Fruit fly (Drosophila melanogaster) whole organism, adult: ENCODE data around the gene CG46281.

Source experiments
- CG11617 ChIP-seq: fragments of 200-800 bp; sonication (Bioruptor generic); optimal IDR thresholded peaks from 2 replicates; lab custom pipeline; 2017; ENCODE audit warnings: mild to moderate bottlenecking, missing biosample characterization, missing genetic modification reagents, missing genetic modification characterization
- CG12768 ChIP-seq: fragments of 200-800 bp; sonication (Bioruptor generic); optimal IDR thresholded peaks from 2 replicates; lab custom pipeline; 2017; ENCODE audit warnings: missing biosample characterization, missing genetic modification characterization, mild to moderate bottlenecking, moderate library complexity, missing genetic modification reagents
- CG14711 ChIP-seq: fragments of 200-800 bp; sonication (Bioruptor generic); optimal IDR thresholded peaks from 2 replicates; lab custom pipeline; 2018; ENCODE audit warnings: missing biosample characterization, mild to moderate bottlenecking, missing genetic modification characterization, moderate library complexity
- CG1620 ChIP-seq: fragments of 200-800 bp; sonication (Bioruptor generic); optimal IDR thresholded peaks from 2 replicates; lab custom pipeline; 2016; ENCODE audit warnings: missing biosample characterization, missing genetic modification characterization
- CG33017 ChIP-seq: fragments of 200-800 bp; sonication (Bioruptor generic); optimal IDR thresholded peaks from 2 replicates; lab custom pipeline; 2018; ENCODE audit warnings: missing biosample characterization, mild to moderate bottlenecking, missing genetic modification characterization, moderate library complexity
- CG5204 ChIP-seq: fragments of 200-800 bp; sonication (Bioruptor generic); optimal IDR thresholded peaks from 2 replicates; lab custom pipeline; 2016; ENCODE audit warnings: missing biosample characterization, missing genetic modification characterization
- CG7045 ChIP-seq: fragments of 200-800 bp; sonication (Bioruptor generic); optimal IDR thresholded peaks from 2 replicates; lab custom pipeline; 2017; ENCODE audit warnings: missing biosample characterization, mild to moderate bottlenecking, missing genetic modification characterization
- CG7101 ChIP-seq: fragments of 200-800 bp; sonication (Bioruptor generic); optimal IDR thresholded peaks from 2 replicates; lab custom pipeline; 2018; ENCODE audit warnings: missing biosample characterization, mild to moderate bottlenecking, missing genetic modification characterization, moderate library complexity
- Clk ChIP-seq: fragments of 200-800 bp; sonication (Bioruptor generic); optimal IDR thresholded peaks from 2 replicates; lab custom pipeline; 2017; ENCODE audit warnings: missing biosample characterization, missing genetic modification characterization
- Crg-1 ChIP-seq: fragments of 200-800 bp; sonication (Bioruptor generic); optimal IDR thresholded peaks from 2 replicates; lab custom pipeline; 2016; ENCODE audit warnings: missing biosample characterization, missing genetic modification characterization
- Hr96 ChIP-seq: fragments of 200-800 bp; sonication (Bioruptor generic); optimal IDR thresholded peaks from 2 replicates; lab custom pipeline; 2016; ENCODE audit warnings: missing biosample characterization, missing genetic modification characterization
- Mnt ChIP-seq: fragments of 200-800 bp; sonication (Bioruptor generic); optimal IDR thresholded peaks from 2 replicates; lab custom pipeline; 2016; ENCODE audit warnings: missing biosample characterization, mild to moderate bottlenecking, missing genetic modification characterization
- bab1 ChIP-seq: fragments of 200-800 bp; sonication (Bioruptor generic); optimal IDR thresholded peaks from 3 replicates; lab custom pipeline; 2019; ENCODE audit warnings: missing biosample characterization, mild to moderate bottlenecking, missing genetic modification characterization, moderate library complexity
- cic ChIP-seq: fragments of 200-800 bp; sonication (Bioruptor generic); optimal IDR thresholded peaks from 2 replicates; lab custom pipeline; 2017; ENCODE audit warnings: missing biosample characterization, mild to moderate bottlenecking, missing genetic modification characterization, moderate library complexity
- cnc ChIP-seq, 2 experiments: fragments of >200 bp; optimal IDR thresholded peaks; 2 replicates each; lab custom pipeline; 2017
- kay ChIP-seq: fragments of 200-800 bp; sonication (Bioruptor generic); peaks from one replicate; lab custom pipeline; 2016; ENCODE audit warnings: missing biosample characterization, missing genetic modification characterization, borderline replicate concordance
- ovo ChIP-seq: fragments of 200-800 bp; sonication (Bioruptor generic); optimal IDR thresholded peaks from 2 replicates; lab custom pipeline; 2016; ENCODE audit warnings: missing biosample characterization, missing genetic modification characterization
- pad ChIP-seq: fragments of 200-800 bp; sonication (Bioruptor generic); optimal IDR thresholded peaks from 3 replicates; lab custom pipeline; 2017; ENCODE audit warnings: missing biosample characterization, missing genetic modification characterization, mild to moderate bottlenecking, moderate library complexity, missing genetic modification reagents
- tj ChIP-seq: fragments of 200-800 bp; sonication (Bioruptor generic); optimal IDR thresholded peaks from 3 replicates; lab custom pipeline; 2017; ENCODE audit warnings: missing biosample characterization, mild to moderate bottlenecking, missing genetic modification characterization, moderate library complexity
- toe ChIP-seq: fragments of 200-800 bp; sonication (Bioruptor generic); optimal IDR thresholded peaks from 2 replicates; lab custom pipeline; 2016; ENCODE audit warnings: missing biosample characterization, missing genetic modification characterization

CG46281 gene

DNA sequence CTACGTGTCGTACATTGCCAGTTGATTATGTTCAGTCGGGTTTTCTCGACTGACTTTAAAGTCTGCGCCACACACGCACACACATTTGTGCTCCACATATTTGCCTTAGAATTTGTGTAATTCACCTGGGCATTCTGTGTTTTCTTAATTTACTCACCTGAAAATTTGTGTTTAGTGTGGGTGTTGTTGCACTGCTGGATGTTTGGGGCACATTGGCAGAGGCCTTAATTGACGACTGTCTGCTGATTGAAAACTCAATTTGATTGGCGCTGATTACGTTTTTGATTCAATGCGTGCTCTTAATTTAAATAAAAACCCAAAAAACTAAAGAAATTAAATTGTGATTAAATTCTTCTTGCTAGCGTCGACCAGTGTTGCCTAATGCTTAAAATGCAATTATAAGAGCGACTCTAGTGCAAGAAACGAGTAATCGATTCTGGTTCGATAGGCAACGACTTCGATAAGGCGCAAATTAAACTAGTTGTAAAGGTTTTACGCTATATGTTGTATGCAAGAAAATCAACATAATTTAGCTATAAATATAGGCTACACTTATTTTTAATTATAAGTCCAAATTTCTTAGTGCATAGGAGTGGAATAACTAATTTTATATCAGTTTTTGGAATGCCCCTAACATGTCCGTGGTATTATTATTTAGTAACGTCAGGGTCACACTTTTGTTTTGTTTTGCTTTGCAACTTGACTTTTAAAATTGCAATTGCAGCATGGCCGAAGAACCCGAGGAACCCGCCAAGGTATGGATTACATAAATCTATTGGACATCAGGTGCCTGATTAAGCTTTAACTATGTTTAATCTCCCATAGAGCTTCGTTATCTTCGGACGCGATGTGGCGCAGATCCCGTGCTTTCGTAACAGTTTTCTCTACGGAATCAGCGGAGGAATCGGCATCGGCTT lies at the start of gene CG46281, which contains the start of gene CG46280:
TSS of gene CG46281 (minus strand) at position 51 of the 917 bp plus-strand sequence.
TSS of gene CG46280 (minus strand) at position 403 of the 917 bp plus-strand sequence.
- TF ChIP-seq ovo (no peak), Mnt (peak; percentile 58), bab1 (GFP tag; lab: Kevin White, UChicago) (peak; percentile 44), CG12768 (GFP tag; lab: Kevin White, UChicago) (peak; percentile 31), kay (GFP tag; lab: Kevin White, UChicago) (peak; percentile 85), Crg-1 (GFP tag; lab: Kevin White, UChicago) (peak; percentile 32), Clk (GFP tag; lab: Kevin White, UChicago) (no peak), CG33017 (no peak), CG14711 (peak; percentile 59), tj (GFP tag; lab: Kevin White, UChicago) (peak; percentile 23), CG7101 (tag; lab: Kevin White, UChicago) (peak; percentile 42), CG7045 (GFP tag; lab: Kevin White, UChicago) (peak; percentile 1), CG5204 (GFP tag; lab: Kevin White, UChicago) (no peak), cnc (optimal IDR thresholded peaks at IDR 0.05; lab: Kevin White, UChicago) (no peak), cic (GFP tag; lab: Kevin White, UChicago) (peak; percentile 8), CG11617 (GFP tag; lab: Kevin White, UChicago) (peak; percentile 46), toe (no peak), pad (peak; percentile 33), Hr96 (GFP tag; lab: Kevin White, UChicago) (no peak), CG1620 (peak; percentile 49)

DNA sequence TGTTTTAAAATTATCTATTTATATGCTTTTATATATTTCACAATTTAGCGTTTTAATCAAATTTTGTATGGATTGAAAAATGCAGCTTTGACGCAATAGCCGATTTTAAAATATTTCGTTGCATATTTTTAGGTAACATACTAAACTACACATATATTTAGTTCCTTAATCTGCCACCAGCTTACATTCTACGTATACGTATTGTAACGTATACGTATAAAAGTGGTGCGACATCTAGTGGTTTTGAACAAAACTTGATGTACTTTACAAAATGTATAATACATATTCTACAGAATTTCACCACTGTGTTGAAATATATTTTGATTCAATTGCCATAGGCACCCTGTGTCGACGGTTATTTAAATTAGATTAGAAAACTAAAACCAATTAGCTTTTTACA lies 48.2 kb upstream of the CG46281 start:
- no peak for TF ChIP-seq CG14711
- no peak for TF ChIP-seq CG7045 (GFP tag; lab: Kevin White, UChicago)
- no peak for TF ChIP-seq cic (GFP tag; lab: Kevin White, UChicago)
- no peak for TF ChIP-seq cnc (optimal IDR thresholded peaks at IDR 0.05; lab: Kevin White, UChicago)
- TF ChIP-seq Hr96 (GFP tag; lab: Kevin White, UChicago) = no peak
- TF ChIP-seq CG33017 = no peak
- no peak for TF ChIP-seq Clk (GFP tag; lab: Kevin White, UChicago)
- no peak for TF ChIP-seq Crg-1 (GFP tag; lab: Kevin White, UChicago)
- no peak for TF ChIP-seq tj (GFP tag; lab: Kevin White, UChicago)
- no peak for TF ChIP-seq kay (GFP tag; lab: Kevin White, UChicago)
- TF ChIP-seq CG7101 (tag; lab: Kevin White, UChicago) = no peak
- TF ChIP-seq CG12768 (GFP tag; lab: Kevin White, UChicago) = no peak
- peak; percentile 13 for TF ChIP-seq pad
- TF ChIP-seq CG1620 = peak; percentile 49
- no peak for TF ChIP-seq CG11617 (GFP tag; lab: Kevin White, UChicago)
- no peak for TF ChIP-seq Mnt
- TF ChIP-seq toe = no peak
- TF ChIP-seq ovo = no peak
- TF ChIP-seq CG5204 (GFP tag; lab: Kevin White, UChicago) = no peak
- peak; percentile 77 for TF ChIP-seq bab1 (GFP tag; lab: Kevin White, UChicago)

DNA sequence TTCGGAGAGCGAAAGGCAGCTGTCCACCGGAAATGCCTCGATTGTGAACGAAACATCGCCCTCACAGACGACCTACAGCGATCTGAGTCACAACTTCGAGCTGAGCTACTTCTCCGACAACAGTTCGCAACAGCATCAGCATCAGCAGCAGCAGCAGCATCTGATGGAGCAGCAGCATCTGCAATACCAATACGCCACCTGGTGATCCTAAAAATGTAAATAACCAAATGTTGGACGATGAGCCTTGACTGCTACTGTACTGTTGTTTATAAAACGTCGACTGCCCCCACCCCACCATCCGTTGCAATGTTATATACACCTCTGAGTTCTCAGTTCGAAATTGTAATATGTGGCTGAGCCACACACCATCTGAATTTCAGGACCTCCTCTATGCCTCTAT lies 47.2 kb upstream of the CG46281 start:
- TF ChIP-seq CG5204 (GFP tag; lab: Kevin White, UChicago) (no peak), CG33017 (no peak), Mnt (no peak), toe (no peak), ovo (no peak), cnc (optimal IDR thresholded peaks at IDR 0.05; lab: Kevin White, UChicago) (no peak), CG7101 (tag; lab: Kevin White, UChicago) (no peak), CG14711 (no peak), kay (GFP tag; lab: Kevin White, UChicago) (no peak), cic (GFP tag; lab: Kevin White, UChicago) (no peak), bab1 (GFP tag; lab: Kevin White, UChicago) (no peak), Crg-1 (GFP tag; lab: Kevin White, UChicago) (no peak)

DNA sequence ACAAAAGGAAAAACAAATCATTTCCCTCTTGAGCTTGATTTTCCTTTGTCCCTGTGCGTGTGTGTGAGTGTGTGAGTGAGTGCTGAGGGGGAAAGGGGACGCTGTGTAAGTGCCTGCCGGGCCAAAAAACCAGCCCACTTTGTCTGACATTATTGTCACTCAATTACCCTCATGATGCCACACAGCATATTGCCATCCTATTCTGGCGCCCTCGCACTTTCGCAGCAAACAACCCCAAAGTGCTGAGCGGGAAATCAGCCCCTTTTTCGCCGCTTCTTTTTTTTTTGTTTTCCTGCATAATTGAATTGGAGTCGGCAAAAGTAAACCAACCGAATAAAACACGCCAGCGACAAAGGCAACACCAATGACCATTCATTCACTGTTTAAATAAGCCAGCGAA lies 45.6 kb upstream of the CG46281 start:
- TF ChIP-seq Clk (GFP tag; lab: Kevin White, UChicago) = no peak
- no peak for TF ChIP-seq CG5204 (GFP tag; lab: Kevin White, UChicago)
- no peak for TF ChIP-seq tj (GFP tag; lab: Kevin White, UChicago)
- no peak for TF ChIP-seq CG14711
- no peak for TF ChIP-seq Hr96 (GFP tag; lab: Kevin White, UChicago)
- TF ChIP-seq pad = no peak
- TF ChIP-seq cic (GFP tag; lab: Kevin White, UChicago) = no peak
- TF ChIP-seq CG7101 (tag; lab: Kevin White, UChicago) = no peak
- TF ChIP-seq bab1 (GFP tag; lab: Kevin White, UChicago) = no peak
- TF ChIP-seq toe = no peak
- no peak for TF ChIP-seq CG11617 (GFP tag; lab: Kevin White, UChicago)
- TF ChIP-seq CG1620 = no peak
- no peak for TF ChIP-seq CG7045 (GFP tag; lab: Kevin White, UChicago)
- TF ChIP-seq CG12768 (GFP tag; lab: Kevin White, UChicago) = no peak
- no peak for TF ChIP-seq Crg-1 (GFP tag; lab: Kevin White, UChicago)
- TF ChIP-seq ovo = no peak
- TF ChIP-seq Mnt = no peak
- no peak for TF ChIP-seq CG33017
- TF ChIP-seq cnc (optimal IDR thresholded peaks at IDR 0.05; lab: Kevin White, UChicago) = no peak

DNA sequence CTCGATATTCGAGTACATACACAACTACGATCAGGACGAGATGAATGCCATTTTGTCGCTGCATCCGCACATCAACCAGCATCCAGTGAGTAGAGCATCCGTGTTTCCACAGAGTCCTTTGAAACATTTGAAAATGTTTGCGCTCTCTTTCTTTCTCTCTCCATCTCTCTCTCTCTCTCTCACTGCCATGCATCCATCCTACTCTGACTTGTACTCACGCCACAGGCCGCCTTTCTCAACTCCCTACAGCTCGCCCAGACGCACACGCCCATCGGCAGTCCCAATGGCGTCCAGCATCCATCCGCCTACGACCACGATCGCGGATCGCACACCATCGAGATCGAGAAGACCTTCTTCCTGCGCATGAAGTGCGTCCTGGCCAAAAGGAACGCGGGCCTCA lies 44.5 kb upstream of the CG46281 start:
- no peak for TF ChIP-seq CG7045 (GFP tag; lab: Kevin White, UChicago)
- no peak for TF ChIP-seq CG12768 (GFP tag; lab: Kevin White, UChicago)
